Worm (Caenorhabditis elegans) whole organism, L4 larva: Measurements from ENCODE around the gene F54C8.7.

Source experiments
- F26F4.8 ChIP-seq: fragments of 200-800 bp; sonication (Bioruptor generic); conservative IDR thresholded peaks from 2 replicates; pipeline ENCODE4 v1.3.6; 2022; ENCODE audit warnings: missing genetic modification characterization, missing compliant biosample characterization
- F37D6.2 ChIP-seq: sonication (generic microtip); optimal IDR thresholded peaks from 2 replicates; lab custom pipeline; 2016; ENCODE audit warnings: mild to moderate bottlenecking, missing genetic modification characterization, missing compliant biosample characterization
- R02D3.7 ChIP-seq: fragments of 150-350 bp; sonication (generic microtip); optimal IDR thresholded peaks from 3 replicates; lab custom pipeline; 2014; ENCODE audit warnings: missing biosample characterization, missing genetic modification characterization
- T20F7.1 ChIP-seq: fragments of 200-800 bp; sonication (Bioruptor generic); optimal IDR thresholded peaks from 2 replicates; lab custom pipeline; 2018; ENCODE audit warnings: mild to moderate bottlenecking, missing genetic modification characterization, missing compliant biosample characterization
- Y48G9A.11 ChIP-seq: fragments of 200-800 bp; sonication (Bioruptor generic); IDR thresholded peaks from 2 replicates; pipeline ENCODE4 v1.3.6; 2022; ENCODE audit warnings: missing genetic modification reagents, missing genetic modification characterization, missing compliant biosample characterization
- Y5F2A.4 ChIP-seq: fragments of 200-800 bp; sonication (Bioruptor generic); optimal IDR thresholded peaks from 2 replicates; lab custom pipeline; 2018; ENCODE audit warnings: mild to moderate bottlenecking, missing genetic modification characterization, missing compliant biosample characterization
- ZK337.2 ChIP-seq: fragments of 200-800 bp; sonication (Bioruptor generic); IDR thresholded peaks from 2 replicates; pipeline ENCODE4 v1.3.6; 2022; ENCODE audit warnings: missing genetic modification reagents, missing genetic modification characterization, missing compliant biosample characterization
- attf-4 ChIP-seq: sonication (generic microtip); optimal IDR thresholded peaks from 3 replicates; lab custom pipeline; 2017; ENCODE audit warnings: missing biosample characterization, missing genetic modification characterization
- ceh-20 ChIP-seq: fragments of 200-800 bp; sonication (Bioruptor generic); IDR thresholded peaks from 2 replicates; pipeline ENCODE4 v1.3.6; 2022; ENCODE audit warnings: missing genetic modification reagents, missing genetic modification characterization, missing compliant biosample characterization
- ces-1 ChIP-seq: fragments of 150-350 bp; sonication (generic microtip); optimal IDR thresholded peaks from 4 replicates; lab custom pipeline; 2014; ENCODE audit warnings: missing biosample characterization, missing genetic modification reagents, missing genetic modification characterization
- cey-2 ChIP-seq: sonication (generic microtip); optimal IDR thresholded peaks from 3 replicates; lab custom pipeline; 2017; ENCODE audit warnings: missing genetic modification characterization, mild to moderate bottlenecking, missing compliant biosample characterization, antibody characterized with exemption, borderline replicate concordance; ENCODE audit not compliant: insufficient read depth
- daf-12 ChIP-seq: fragments of 150-350 bp; optimal IDR thresholded peaks from 2 replicates; lab custom pipeline; 2014; ENCODE audit warnings: missing biosample characterization, missing genetic modification reagents, missing genetic modification characterization
- daf-16 ChIP-seq, 3 experiments: sonication (generic microtip); optimal IDR thresholded peaks; 2 replicates each; lab custom pipeline; 2016 to 2017; ENCODE audit warnings: missing genetic modification characterization in 3 of 3, missing genetic modification reagents in 3 of 3, mild to moderate bottlenecking in 2 of 3, missing compliant biosample characterization in 2 of 3, missing biosample characterization in 1 of 3, moderate library complexity in 1 of 3
- dmd-6 ChIP-seq: fragments of 200-800 bp; sonication (Bioruptor generic); IDR thresholded peaks from 2 replicates; pipeline ENCODE4 v1.3.6; 2022; ENCODE audit warnings: missing genetic modification reagents, missing genetic modification characterization, missing compliant biosample characterization
- dpl-1 ChIP-seq: fragments of 150-350 bp; optimal IDR thresholded peaks from 2 replicates; lab custom pipeline; 2014; ENCODE audit warnings: missing biosample characterization, missing genetic modification reagents, missing genetic modification characterization
- duxl-1 ChIP-seq: sonication (generic microtip); optimal IDR thresholded peaks from 2 replicates; lab custom pipeline; 2016; ENCODE audit warnings: mild to moderate bottlenecking, missing genetic modification characterization, moderate library complexity, missing compliant biosample characterization; ENCODE audit not compliant: poor library complexity
- dve-1 ChIP-seq: sonication (generic microtip); optimal IDR thresholded peaks from 2 replicates; lab custom pipeline; 2017; ENCODE audit warnings: antibody characterized with exemption, mild to moderate bottlenecking, missing genetic modification characterization, missing compliant biosample characterization; ENCODE audit not compliant: insufficient read depth
- hif-1 ChIP-seq, 2 experiments: sonication (generic microtip); optimal IDR thresholded peaks; 2 replicates each; lab custom pipeline; 2016 to 2017; ENCODE audit warnings: missing compliant biosample characterization in 2 of 2, missing genetic modification characterization in 2 of 2, missing genetic modification reagents in 2 of 2, missing genotype in 2 of 2, mild to moderate bottlenecking in 1 of 2
- hlh-11 ChIP-seq: fragments of 200-800 bp; sonication (Bioruptor generic); optimal IDR thresholded peaks from 2 replicates; lab custom pipeline; 2018; ENCODE audit warnings: mild to moderate bottlenecking, missing genetic modification characterization, missing compliant biosample characterization
- hlh-30 ChIP-seq: sonication (generic microtip); optimal IDR thresholded peaks from 2 replicates; lab custom pipeline; 2017; ENCODE audit warnings: antibody characterized with exemption, mild to moderate bottlenecking, missing genetic modification characterization, missing compliant biosample characterization; ENCODE audit not compliant: insufficient read depth
- hmg-1.1 ChIP-seq: fragments of 200-800 bp; sonication (Bioruptor generic); IDR thresholded peaks from 2 replicates; pipeline ENCODE4 v1.3.6; 2022; ENCODE audit warnings: missing genetic modification reagents, missing genetic modification characterization, missing compliant biosample characterization
- jun-1 ChIP-seq: fragments of 150-350 bp; optimal IDR thresholded peaks from 2 replicates; lab custom pipeline; 2014; ENCODE audit warnings: missing biosample characterization, missing genetic modification reagents, missing genetic modification characterization
- lin-38 ChIP-seq: fragments of 200-800 bp; sonication (Bioruptor generic); IDR thresholded peaks from 2 replicates; pipeline ENCODE4 v1.3.6; 2022; ENCODE audit warnings: missing genetic modification reagents, missing genetic modification characterization, missing compliant biosample characterization
- lin-39 ChIP-seq: fragments of 150-350 bp; optimal IDR thresholded peaks from 2 replicates; lab custom pipeline; 2014; ENCODE audit warnings: missing biosample characterization, missing genetic modification reagents, missing genetic modification characterization
- lsy-2 ChIP-seq, 2 experiments: fragments of 150-350 bp in 1 of 2; sonication (generic microtip) in 1 of 2; optimal IDR thresholded peaks; 2 replicates each; lab custom pipeline; 2014 to 2017; ENCODE audit warnings: missing biosample characterization in 2 of 2, missing genetic modification characterization in 2 of 2
- mep-1 ChIP-seq: fragments of 150-350 bp; sonication (generic microtip); optimal IDR thresholded peaks from 3 replicates; lab custom pipeline; 2014; ENCODE audit warnings: missing biosample characterization, missing genetic modification characterization
- mes-2 ChIP-seq: sonication (generic microtip); optimal IDR thresholded peaks from 2 replicates; lab custom pipeline; 2016; ENCODE audit warnings: missing genotype, mild to moderate bottlenecking, missing genetic modification characterization, missing compliant biosample characterization; ENCODE audit not compliant: poor library complexity, severe bottlenecking
- mxl-2 ChIP-seq: fragments of 200-800 bp; sonication (Bioruptor generic); conservative IDR thresholded peaks from 2 replicates; pipeline ENCODE4 v1.3.6; 2022; ENCODE audit warnings: missing genetic modification reagents, missing genetic modification characterization, missing compliant biosample characterization
- mxl-3 ChIP-seq: fragments of 200-800 bp; sonication (Bioruptor generic); optimal IDR thresholded peaks from 2 replicates; lab custom pipeline; 2018; ENCODE audit warnings: mild to moderate bottlenecking, missing genetic modification characterization, missing compliant biosample characterization
- nhr-10 ChIP-seq: fragments of 150-350 bp; optimal IDR thresholded peaks from 2 replicates; lab custom pipeline; 2014; ENCODE audit warnings: missing biosample characterization, missing genetic modification characterization
- nhr-102 ChIP-seq: sonication (generic microtip); optimal IDR thresholded peaks from 2 replicates; lab custom pipeline; 2016; ENCODE audit warnings: mild to moderate bottlenecking, missing genetic modification characterization, moderate library complexity, missing compliant biosample characterization
- nhr-11 ChIP-seq: fragments of 150-350 bp; optimal IDR thresholded peaks from 2 replicates; lab custom pipeline; 2014; ENCODE audit warnings: missing biosample characterization, missing genetic modification characterization
- nhr-28 ChIP-seq: fragments of 150-350 bp; optimal IDR thresholded peaks from 2 replicates; lab custom pipeline; 2014; ENCODE audit warnings: missing biosample characterization, missing genetic modification characterization
- nhr-77 ChIP-seq: fragments of 150-350 bp; optimal IDR thresholded peaks from 2 replicates; lab custom pipeline; 2014; ENCODE audit warnings: missing biosample characterization, missing genetic modification characterization
- rbr-2 ChIP-seq: sonication (generic microtip); optimal IDR thresholded peaks from 2 replicates; lab custom pipeline; 2016; ENCODE audit warnings: missing genotype, missing genetic modification characterization, missing compliant biosample characterization
- saeg-2 ChIP-seq: fragments of 200-800 bp; sonication (Bioruptor generic); IDR thresholded peaks from 2 replicates; pipeline ENCODE4 v1.3.6; 2022; ENCODE audit warnings: missing genetic modification reagents, missing genetic modification characterization, missing compliant biosample characterization
- snpc-1.2 ChIP-seq: fragments of 200-800 bp; sonication (Bioruptor generic); IDR thresholded peaks from 2 replicates; pipeline ENCODE4 v1.3.6; 2022; ENCODE audit warnings: missing genetic modification reagents, missing genetic modification characterization, missing compliant biosample characterization
- unc-130 ChIP-seq: sonication (generic microtip); optimal IDR thresholded peaks from 2 replicates; lab custom pipeline; 2016; ENCODE audit warnings: missing genetic modification reagents, missing genetic modification characterization, missing compliant biosample characterization
- unc-39 ChIP-seq: sonication (generic microtip); optimal IDR thresholded peaks from 2 replicates; lab custom pipeline; 2017; ENCODE audit warnings: missing biosample characterization, missing genetic modification characterization
- unc-62 ChIP-seq, 3 experiments: fragments of 150-350 bp in 1 of 3; sonication (generic microtip); optimal IDR thresholded peaks in 2 of 3; peaks in 1 of 3; 1 replicate in 1 of 3; 2 replicates in 2 of 3; lab custom pipeline; 2014 to 2017; ENCODE audit warnings: missing biosample characterization in 3 of 3, missing genetic modification characterization in 3 of 3, missing genetic modification reagents in 3 of 3, missing genotype in 1 of 3
- zfp-2 ChIP-seq: sonication (generic microtip); optimal IDR thresholded peaks from 2 replicates; lab custom pipeline; 2016; ENCODE audit warnings: mild to moderate bottlenecking, missing genetic modification characterization, missing compliant biosample characterization
- zip-2 ChIP-seq: fragments of 150-350 bp; optimal IDR thresholded peaks from 2 replicates; lab custom pipeline; 2014; ENCODE audit warnings: missing biosample characterization, missing genetic modification characterization

The F54C8.7 gene

DNA sequence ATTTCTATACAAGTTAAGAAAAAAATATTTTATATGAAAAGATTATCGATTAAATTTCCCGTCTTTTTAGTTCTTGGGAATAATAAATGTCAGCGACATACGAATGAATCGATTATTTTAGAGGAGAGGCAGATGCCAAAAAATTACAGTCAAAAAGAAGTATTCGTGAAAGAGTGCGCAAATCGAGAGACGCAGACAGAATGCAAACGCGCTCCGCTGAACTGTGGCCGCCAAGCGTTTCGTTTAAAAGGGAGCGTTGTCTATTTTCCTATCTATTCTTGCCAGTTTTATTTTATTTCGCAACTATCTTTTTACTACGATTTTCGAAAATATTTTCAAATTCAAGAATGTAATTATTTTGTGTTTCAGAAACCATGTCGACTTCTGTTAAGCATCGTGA is 13.2 kb upstream of the F54C8.7 start, which contains the start of gene baf-1 (continued):
- TF ChIP-seq nhr-28 (tag; lab: Kevin White, UChicago) = peak; percentile 34
- TF ChIP-seq, all 104 proteins: peak for 24

DNA sequence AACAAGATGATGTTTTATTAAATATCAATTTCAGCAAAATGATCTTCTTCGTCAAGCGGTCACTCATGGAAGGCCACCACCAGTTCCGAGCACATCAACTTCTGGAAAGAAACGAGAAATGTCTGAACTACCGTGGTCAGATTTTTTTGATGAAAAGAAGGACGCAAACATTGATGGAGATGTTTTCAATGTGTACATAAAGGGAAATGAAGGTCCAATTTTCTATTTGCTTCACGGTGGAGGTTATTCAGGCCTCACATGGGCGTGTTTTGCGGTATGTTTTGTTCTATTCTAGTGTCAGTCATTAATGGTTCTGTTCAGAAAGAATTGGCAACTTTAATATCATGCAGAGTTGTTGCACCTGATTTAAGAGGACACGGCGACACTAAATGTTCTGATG is 12.0 kb upstream of the F54C8.7 start, which contains the start of gene B0464.6:
B0464.6 (minus strand) TSS at position 101 of the 400 bp plus-strand sequence.
- no peak for TF ChIP-seq hlh-30
- TF ChIP-seq unc-62 (GFP tag; optimal IDR thresholded peaks at IDR 0.05 in 1 of 2; lab: Kevin White, UChicago) = peak in 1 of 2 experiments; percentile 65
- TF ChIP-seq unc-62 (tag; optimal IDR thresholded peaks at IDR 0.05; lab: Kevin White, UChicago) = no peak

DNA sequence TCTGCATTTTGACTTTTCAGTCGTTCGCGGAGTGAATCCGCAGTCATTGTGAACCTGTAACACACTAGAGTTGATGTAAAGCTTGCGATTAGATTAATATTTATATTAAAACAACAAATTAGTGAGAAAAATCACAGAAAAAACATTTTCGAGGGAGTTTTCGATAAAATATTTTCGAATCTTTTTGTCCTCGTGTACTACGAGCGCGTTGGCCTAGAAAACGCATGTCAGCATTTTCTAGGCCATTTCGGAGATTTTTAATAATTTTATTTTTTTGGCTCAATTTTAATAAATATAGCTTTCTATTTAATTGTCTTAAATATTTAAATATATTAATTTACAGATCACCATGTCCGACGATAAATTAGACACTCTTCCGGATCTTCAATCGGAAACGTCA is 11.6 kb upstream of the F54C8.7 start, which contains the start of gene B0464.9:
B0464.9 (plus strand) TSS at position 344 of the 400 bp plus-strand sequence.
- TF ChIP-seq mxl-3 (no peak), dpl-1 (GFP tag; lab: Kevin White, UChicago) (peak; percentile 78), Y48G9A.11 (no peak), nhr-10 (tag; lab: Kevin White, UChicago) (no peak), lin-38 (GFP tag; lab: Robert Waterston, UW) (peak; percentile 77), T20F7.1 (GFP tag; lab: Kevin White, UChicago) (no peak), hif-1 (tag; optimal IDR thresholded peaks at IDR 0.05; lab: Kevin White, UChicago) (peak in 1 of 2 experiments; percentile 78), cey-2 (tag; lab: Kevin White, UChicago) (no peak), nhr-28 (tag; lab: Kevin White, UChicago) (peak; percentile 14), unc-39 (tag; lab: Kevin White, UChicago) (no peak), hlh-30 (no peak), zip-2 (tag; lab: Kevin White, UChicago) (no peak), R02D3.7 (tag; lab: Kevin White, UChicago) (no peak), Y5F2A.4 (GFP tag; lab: Kevin White, UChicago) (no peak), lin-39 (tag; lab: Kevin White, UChicago) (no peak), lsy-2 (tag; optimal IDR thresholded peaks at IDR 0.05; lab: Kevin White, UChicago) (peak in 1 of 2 experiments; percentile 80), snpc-1.2 (no peak), rbr-2 (tag; lab: Kevin White, UChicago) (peak; percentile 13), saeg-2 (no peak), mep-1 (tag; lab: Kevin White, UChicago) (peak; percentile 36), attf-4 (tag; lab: Kevin White, UChicago) (no peak), daf-16 (GFP tag; optimal IDR thresholded peaks at IDR 0.05; lab: Kevin White, UChicago) (no peak), daf-16 (tag; optimal IDR thresholded peaks at IDR 0.05; lab: Kevin White, UChicago) (peak; percentile 14), jun-1 (no peak), nhr-11 (no peak), dmd-6 (GFP tag; lab: Robert Waterston, UW) (peak; percentile 40), nhr-77 (no peak), F26F4.8 (GFP tag; lab: Robert Waterston, UW) (no peak), hmg-1.1 (GFP tag; lab: Robert Waterston, UW) (no peak), dve-1 (tag; lab: Kevin White, UChicago) (peak; percentile 51), ceh-20 (GFP tag; lab: Robert Waterston, UW) (no peak), F37D6.2 (tag; lab: Kevin White, UChicago) (no peak), mxl-2 (GFP tag; lab: Robert Waterston, UW) (no peak), duxl-1 (peak; percentile 68), unc-130 (peak; percentile 85), mes-2 (tag; lab: Kevin White, UChicago) (peak; percentile 96), ces-1 (GFP tag; lab: Kevin White, UChicago) (no peak), ZK337.2 (GFP tag; lab: Robert Waterston, UW) (no peak), hlh-11 (tag; lab: Kevin White, UChicago) (peak; percentile 16), nhr-102 (tag; lab: Kevin White, UChicago) (peak; percentile 30), daf-12 (no peak), zfp-2 (tag; lab: Kevin White, UChicago) (no peak)
